Fruit fly (Drosophila melanogaster): ENCODE data around the gene del.

- no peak for TF ChIP-seq CG17612 (GFP tag; IDR thresholded peaks at IDR 0.05)
- no peak for TF ChIP-seq knrl (GFP tag; IDR thresholded peaks at IDR 0.05; ENCODE audit: partially characterized antibody)
- TF ChIP-seq prd (optimal IDR thresholded peaks at IDR 0.05), result no peak
- no peak for TF ChIP-seq prd (GFP tag; IDR thresholded peaks at IDR 0.05)
- no peak for TF ChIP-seq usp (GFP tag; optimal IDR thresholded peaks at IDR 0.05)
- no peak for TF ChIP-seq Lpt (GFP tag; optimal IDR thresholded peaks at IDR 0.05)
- TF ChIP-seq fru (optimal IDR thresholded peaks at IDR 0.05), result no peak
- no peak for TF ChIP-seq Hr78 (GFP tag; optimal IDR thresholded peaks at IDR 0.05)
Observed at dm6 chr2L:21113546-21113945, 34.8 kb downstream of the del start.
